Worm (Caenorhabditis elegans): ENCODE results near the gene nlp-68.

Gene nlp-68

DNA sequence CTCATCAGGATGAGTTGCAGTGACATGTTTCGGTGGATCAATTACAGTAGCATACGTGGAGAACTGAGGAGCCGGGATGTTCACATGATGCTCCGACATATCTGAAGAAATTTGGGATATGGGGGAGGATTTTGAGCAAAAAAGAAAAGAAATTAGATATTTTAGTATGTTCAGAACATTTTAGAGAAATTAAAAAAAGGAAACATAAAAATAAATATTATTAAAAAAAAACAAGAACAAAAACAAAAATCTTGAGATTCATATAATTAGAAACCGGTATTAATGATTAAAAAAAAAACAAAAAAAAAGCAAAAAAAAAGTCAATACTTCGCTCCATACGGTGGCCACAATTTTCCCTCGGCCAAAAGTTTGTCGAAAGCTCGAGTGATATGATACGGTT lies 35.2 kb downstream of the nlp-68 start, which contains the start of gene rab-33:
TSS of gene rab-33 (minus strand) at position 101 of the 400 bp plus-strand sequence.
- no peak for TF ChIP-seq ceh-36 (tag; optimal IDR thresholded peaks at IDR 0.05)
- TF ChIP-seq flt-1 (GFP tag; IDR thresholded peaks at IDR 0.05) = no peak
- no peak for TF ChIP-seq sea-1 (GFP tag; conservative IDR thresholded peaks at IDR 0.05)
- TF ChIP-seq hmg-4 (GFP tag; optimal IDR thresholded peaks at IDR 0.05) = no peak
- TF ChIP-seq pes-1 (GFP tag; IDR thresholded peaks at IDR 0.05) = no peak
- no peak for TF ChIP-seq aly-1 (tag; optimal IDR thresholded peaks at IDR 0.05)
- TF ChIP-seq ceh-13 (GFP tag; optimal IDR thresholded peaks at IDR 0.05) = no peak
- no peak for TF ChIP-seq ama-1 (optimal IDR thresholded peaks at IDR 0.05)
